Worm (Caenorhabditis elegans) whole organism, young adult: Measurements from ENCODE around the gene F47B8.14.

ENCODE experiments used
- B0336.3 ChIP-seq: fragments of 200-800 bp; sonication (Bioruptor generic); IDR thresholded peaks from 2 replicates; pipeline ENCODE4 v1.3.6; 2022; ENCODE audit warnings: missing genetic modification characterization, missing compliant biosample characterization
- D2030.7 ChIP-seq: fragments of 200-800 bp; sonication (Bioruptor generic); IDR thresholded peaks from 2 replicates; pipeline ENCODE4 v1.3.6; 2022; ENCODE audit warnings: missing genetic modification reagents, missing genetic modification characterization, missing compliant biosample characterization
- ama-1 ChIP-seq, 3 experiments: fragments of 150-350 bp in 1 of 3; sonication (generic microtip) in 2 of 3; optimal IDR thresholded peaks; 2 replicates each; lab custom pipeline; 2014 to 2018; ENCODE audit warnings: missing biosample characterization in 2 of 3, missing genetic modification characterization in 2 of 3, missing genetic modification reagents in 2 of 3
- ceh-27 ChIP-seq: fragments of 200-800 bp; sonication (Bioruptor generic); optimal IDR thresholded peaks from 2 replicates; lab custom pipeline; 2018; ENCODE audit warnings: mild to moderate bottlenecking, missing genetic modification characterization, moderate library complexity, missing compliant biosample characterization
- die-1 ChIP-seq: sonication (generic microtip); optimal IDR thresholded peaks from 2 replicates; lab custom pipeline; 2016; ENCODE audit warnings: missing genotype, mild to moderate bottlenecking, missing genetic modification characterization, missing compliant biosample characterization
- dpff-1 ChIP-seq: sonication (generic microtip); optimal IDR thresholded peaks from 2 replicates; lab custom pipeline; 2017; ENCODE audit warnings: mild to moderate bottlenecking, missing genetic modification characterization, missing compliant biosample characterization
- dpl-1 ChIP-seq: fragments of 150-350 bp; optimal IDR thresholded peaks from 2 replicates; lab custom pipeline; 2014; ENCODE audit warnings: missing biosample characterization, missing genetic modification reagents, missing genetic modification characterization
- egl-44 ChIP-seq: fragments of 200-800 bp; sonication (Bioruptor generic); IDR thresholded peaks from 2 replicates; pipeline ENCODE4 v1.3.6; 2022; ENCODE audit warnings: missing genetic modification reagents, missing genetic modification characterization, missing compliant biosample characterization
- lag-1 ChIP-seq: fragments of 200-800 bp; sonication (Bioruptor generic); IDR thresholded peaks from 2 replicates; pipeline ENCODE4 v1.3.6; 2022; ENCODE audit warnings: missing genetic modification reagents, missing genetic modification characterization, missing compliant biosample characterization
- madf-10 ChIP-seq: sonication (generic microtip); optimal IDR thresholded peaks from 2 replicates; lab custom pipeline; 2016; ENCODE audit warnings: mild to moderate bottlenecking, missing genetic modification characterization, missing compliant biosample characterization
- mel-28 ChIP-seq: sonication (generic microtip); optimal IDR thresholded peaks from 2 replicates; lab custom pipeline; 2016; ENCODE audit warnings: borderline replicate concordance, mild to moderate bottlenecking, missing genetic modification characterization, missing compliant biosample characterization
- mxl-1 ChIP-seq: sonication (generic microtip); optimal IDR thresholded peaks from 2 replicates; lab custom pipeline; 2016; ENCODE audit warnings: missing genetic modification characterization, missing compliant biosample characterization
- ztf-25 ChIP-seq: fragments of 200-800 bp; sonication (Bioruptor generic); IDR thresholded peaks from 2 replicates; pipeline ENCODE4 v1.3.6; 2022; ENCODE audit warnings: missing genetic modification reagents, missing genetic modification characterization, missing compliant biosample characterization
- ztf-28 ChIP-seq: fragments of 200-800 bp; sonication (Bioruptor generic); IDR thresholded peaks from 2 replicates; pipeline ENCODE4 v1.3.6; 2022; ENCODE audit warnings: missing genetic modification reagents, missing genetic modification characterization, missing compliant biosample characterization

- TF ChIP-seq lag-1 (GFP tag; lab: Robert Waterston, UW): no peak
- no peak for TF ChIP-seq D2030.7
- no peak for TF ChIP-seq ama-1 (optimal IDR thresholded peaks at IDR 0.05; lab: Kevin White, UChicago)
- TF ChIP-seq ama-1 (GFP tag; optimal IDR thresholded peaks at IDR 0.05; lab: Kevin White, UChicago): no peak
- no peak for TF ChIP-seq mel-28 (tag; lab: Kevin White, UChicago)
- TF ChIP-seq die-1 (tag; lab: Kevin White, UChicago): no peak
- no peak for TF ChIP-seq ztf-28 (GFP tag; lab: Robert Waterston, UW)
- no peak for TF ChIP-seq dpl-1
- TF ChIP-seq ztf-25 (GFP tag; lab: Robert Waterston, UW): no peak
- TF ChIP-seq egl-44 (GFP tag; lab: Robert Waterston, UW): no peak
- TF ChIP-seq mxl-1 (tag; lab: Kevin White, UChicago): no peak
- no peak for TF ChIP-seq ceh-27
- TF ChIP-seq madf-10 (tag; lab: Kevin White, UChicago): no peak
- no peak for TF ChIP-seq B0336.3 (GFP tag; lab: Robert Waterston, UW)
- no peak for TF ChIP-seq dpff-1 (tag; lab: Kevin White, UChicago)
These were observed 31.3 kb downstream of the F47B8.14 start, which contains the start of gene vha-13 for ce11 chrV:14351629-14352028.
